Worm (Caenorhabditis elegans): ENCODE results near the gene F39B3.3.

Gene F39B3.3

ce11 chrX:17539968-17540367 is 38.9 kb downstream of the F39B3.3 start:
- TF ChIP-seq sea-1 (GFP tag; conservative IDR thresholded peaks at IDR 0.05) (no peak), pes-1 (GFP tag; IDR thresholded peaks at IDR 0.05) (no peak), ceh-13 (GFP tag; optimal IDR thresholded peaks at IDR 0.05) (no peak), ceh-36 (tag; optimal IDR thresholded peaks at IDR 0.05) (no peak), hmbx-1 (tag; optimal IDR thresholded peaks at IDR 0.05) (no peak), flt-1 (GFP tag; IDR thresholded peaks at IDR 0.05) (no peak), tbx-37 (GFP tag; conservative IDR thresholded peaks at IDR 0.05) (no peak), tbx-11 (GFP tag; IDR thresholded peaks at IDR 0.05) (no peak), aly-1 (tag; optimal IDR thresholded peaks at IDR 0.05) (no peak), hmg-4 (GFP tag; optimal IDR thresholded peaks at IDR 0.05) (no peak), scrt-1 (GFP tag; IDR thresholded peaks at IDR 0.05) (no peak)

- TF ChIP-seq ceh-13 (GFP tag; optimal IDR thresholded peaks at IDR 0.05) (no peak), pes-1 (GFP tag; IDR thresholded peaks at IDR 0.05) (no peak), tbx-11 (GFP tag; IDR thresholded peaks at IDR 0.05) (no peak)
Measured at ce11 chrX:17537568-17537967, 41.3 kb downstream of the F39B3.3 start.

DNA sequence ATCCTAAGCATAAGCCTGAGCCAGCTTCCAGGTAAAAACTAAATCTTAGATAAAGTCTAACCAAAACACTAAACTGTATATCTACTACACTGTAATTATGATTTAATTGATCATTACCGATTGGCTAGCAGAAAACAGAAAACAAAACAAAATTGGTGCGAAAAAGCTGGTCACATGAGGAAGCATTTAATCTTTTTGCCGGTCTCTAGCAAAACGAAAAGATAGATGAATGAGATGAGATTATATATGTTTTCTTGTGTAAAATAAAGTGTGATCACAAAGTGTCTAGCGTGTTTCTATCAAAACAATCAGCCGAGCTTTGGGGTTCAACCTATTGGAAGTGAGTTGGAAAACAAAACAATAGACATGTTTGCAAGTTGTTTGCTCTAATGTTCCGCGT is 44.0 kb downstream of the F39B3.3 start:
- TF ChIP-seq aly-1 (tag; optimal IDR thresholded peaks at IDR 0.05) (no peak), hnd-1 (tag; optimal IDR thresholded peaks at IDR 0.05) (no peak), ets-7 (tag; optimal IDR thresholded peaks at IDR 0.05) (no peak), scrt-1 (GFP tag; IDR thresholded peaks at IDR 0.05) (no peak), tbx-37 (GFP tag; conservative IDR thresholded peaks at IDR 0.05) (no peak), tbx-11 (GFP tag; IDR thresholded peaks at IDR 0.05) (no peak), hmg-4 (GFP tag; optimal IDR thresholded peaks at IDR 0.05) (no peak), flt-1 (GFP tag; IDR thresholded peaks at IDR 0.05) (no peak), pes-1 (GFP tag; IDR thresholded peaks at IDR 0.05) (no peak), hmbx-1 (tag; optimal IDR thresholded peaks at IDR 0.05) (no peak), ama-1 (optimal IDR thresholded peaks at IDR 0.05) (no peak), tra-4 (tag; optimal IDR thresholded peaks at IDR 0.05) (no peak), B0310.2 (tag; optimal IDR thresholded peaks at IDR 0.05) (no peak), ceh-13 (GFP tag; optimal IDR thresholded peaks at IDR 0.05) (no peak), ceh-36 (tag; optimal IDR thresholded peaks at IDR 0.05) (no peak)

ce11 chrX:17534014-17534465 is 44.9 kb downstream of the F39B3.3 start, which contains the start of gene F31A3.3:
Gene F31A3.3 (minus strand): TSS chrX:17534064.
- TF ChIP-seq B0310.2 (tag; optimal IDR thresholded peaks at IDR 0.05) (no peak), sea-1 (GFP tag; conservative IDR thresholded peaks at IDR 0.05) (no peak), ceh-36 (tag; optimal IDR thresholded peaks at IDR 0.05) (no peak), tbx-37 (GFP tag; conservative IDR thresholded peaks at IDR 0.05) (no peak), flt-1 (GFP tag; IDR thresholded peaks at IDR 0.05) (no peak), scrt-1 (GFP tag; IDR thresholded peaks at IDR 0.05) (no peak), F13C5.2 (tag; optimal IDR thresholded peaks at IDR 0.05) (no peak), tra-4 (tag; optimal IDR thresholded peaks at IDR 0.05) (no peak), hmg-4 (GFP tag; optimal IDR thresholded peaks at IDR 0.05) (no peak), ceh-13 (GFP tag; optimal IDR thresholded peaks at IDR 0.05) (no peak), ama-1 (optimal IDR thresholded peaks at IDR 0.05) (no peak), tbx-11 (GFP tag; IDR thresholded peaks at IDR 0.05) (no peak), aly-1 (tag; optimal IDR thresholded peaks at IDR 0.05) (no peak), hmbx-1 (tag; optimal IDR thresholded peaks at IDR 0.05) (no peak), pes-1 (GFP tag; IDR thresholded peaks at IDR 0.05) (no peak)

Measured in whole organism, early embryonic.